Worm (Caenorhabditis elegans): Measurements from ENCODE around the gene math-42.

DNA sequence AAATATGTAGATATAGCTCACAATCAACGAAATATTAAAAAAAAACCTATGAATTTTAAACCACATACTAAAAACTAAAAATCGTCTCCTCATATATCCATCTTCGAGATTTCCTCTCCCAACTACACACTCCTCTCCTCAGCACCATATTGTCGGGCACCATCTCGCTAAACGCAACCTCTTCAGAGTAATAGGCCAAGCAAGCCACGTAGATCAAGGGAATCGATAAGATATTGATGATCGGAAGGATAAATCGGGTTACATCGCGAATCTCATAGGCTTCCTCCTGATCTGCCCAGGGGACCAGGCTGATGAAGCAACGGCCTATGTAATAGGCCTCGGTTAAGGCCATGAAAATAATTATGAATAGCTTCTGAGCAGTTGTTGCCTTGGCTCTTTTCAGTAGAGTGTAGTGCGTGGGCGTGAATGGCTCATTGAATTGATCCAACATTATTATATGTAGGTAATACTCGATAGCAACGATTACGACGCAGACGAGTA lies 50.8 kb downstream of the math-42 start, which contains the start of the genes C40A11.7 and C40A11.8:
- TF ChIP-seq ets-7 (tag; optimal IDR thresholded peaks at IDR 0.05) (no peak), hmg-4 (GFP tag; optimal IDR thresholded peaks at IDR 0.05) (no peak), aly-1 (tag; optimal IDR thresholded peaks at IDR 0.05) (no peak), flt-1 (GFP tag; IDR thresholded peaks at IDR 0.05) (no peak), tbx-11 (GFP tag; IDR thresholded peaks at IDR 0.05) (no peak), pes-1 (GFP tag; IDR thresholded peaks at IDR 0.05) (no peak), B0310.2 (tag; optimal IDR thresholded peaks at IDR 0.05) (no peak), ama-1 (optimal IDR thresholded peaks at IDR 0.05) (no peak), ceh-36 (tag; optimal IDR thresholded peaks at IDR 0.05) (no peak), hnd-1 (tag; optimal IDR thresholded peaks at IDR 0.05) (no peak), F13C5.2 (tag; optimal IDR thresholded peaks at IDR 0.05) (no peak), ceh-13 (GFP tag; optimal IDR thresholded peaks at IDR 0.05) (no peak), sea-1 (GFP tag; conservative IDR thresholded peaks at IDR 0.05) (no peak)

All from whole organism, early embryonic.